Fruit fly (Drosophila melanogaster) whole organism, embryonic: ENCODE results near the gene CG13404.

Experiments
- Atf3 ChIP-seq: fragments of 200-800 bp; sonication (Bioruptor generic); optimal IDR thresholded peaks from 3 replicates; lab custom pipeline; 2016; ENCODE audit warnings: missing biosample characterization, missing genetic modification characterization
- C15 ChIP-seq: fragments of 200-800 bp; sonication (Bioruptor generic); IDR thresholded peaks from 3 replicates; pipeline ENCODE4 v1.3.6; 2022; ENCODE audit warnings: missing biosample characterization, missing genetic modification characterization
- CG12391 ChIP-seq: fragments of 200-800 bp; sonication (Bioruptor generic); optimal IDR thresholded peaks from 3 replicates; lab custom pipeline; 2018; ENCODE audit warnings: missing biosample characterization, mild to moderate bottlenecking, missing genetic modification characterization, moderate library complexity
- CG13296 ChIP-seq: fragments of 200-800 bp; sonication (Bioruptor generic); optimal IDR thresholded peaks from 3 replicates; lab custom pipeline; 2018; ENCODE audit warnings: missing biosample characterization, mild to moderate bottlenecking, missing genetic modification characterization
- CG14860 ChIP-seq: fragments of 200-800 bp; sonication (Bioruptor generic); IDR thresholded peaks from 3 replicates; pipeline ENCODE4 v1.3.6; 2022; ENCODE audit warnings: missing biosample characterization, missing genetic modification characterization; ENCODE audit not compliant: partially characterized antibody
- CG17829 ChIP-seq: fragments of 200-800 bp; optimal IDR thresholded peaks from 2 replicates; lab custom pipeline; 2019; ENCODE audit warnings: missing biosample characterization, mild to moderate bottlenecking, missing genetic modification characterization, moderate library complexity
- CG2199 ChIP-seq: fragments of 200-800 bp; sonication (Bioruptor generic); IDR thresholded peaks from 3 replicates; pipeline ENCODE4 v1.3.6; 2022; ENCODE audit warnings: missing biosample characterization, missing genetic modification characterization
- CG31441 ChIP-seq: fragments of 200-800 bp; sonication (Bioruptor generic); IDR thresholded peaks from 2 replicates; pipeline ENCODE4 v1.3.6; 2022; ENCODE audit warnings: missing biosample characterization, missing genetic modification characterization
- CG32767 ChIP-seq: fragments of 200-800 bp; sonication (Bioruptor generic); IDR thresholded peaks from 2 replicates; pipeline ENCODE4 v1.3.6; 2022; ENCODE audit warnings: missing biosample characterization, missing genetic modification characterization
- CG32772 ChIP-seq: fragments of 200-800 bp; sonication (Bioruptor generic); IDR thresholded peaks from 2 replicates; pipeline ENCODE4 v1.3.6; 2022; ENCODE audit warnings: missing biosample characterization, missing genetic modification characterization
- CG6254 ChIP-seq: fragments of 200-800 bp; sonication (Bioruptor generic); optimal IDR thresholded peaks from 3 replicates; lab custom pipeline; 2017; ENCODE audit warnings: mild to moderate bottlenecking, missing biosample characterization, missing genetic modification reagents, missing genetic modification characterization
- CG7745 ChIP-seq: fragments of 200-800 bp; sonication (Bioruptor generic); optimal IDR thresholded peaks from 2 replicates; lab custom pipeline; 2018; ENCODE audit warnings: missing biosample characterization, mild to moderate bottlenecking, missing genetic modification characterization, moderate library complexity
- CG8765 ChIP-seq: fragments of 200-800 bp; sonication (Bioruptor generic); IDR thresholded peaks from 2 replicates; pipeline ENCODE4 v1.3.6; 2022; ENCODE audit warnings: missing biosample characterization, missing genetic modification characterization
- CG9609 ChIP-seq: fragments of 200-800 bp; sonication (Bioruptor generic); optimal IDR thresholded peaks from 3 replicates; lab custom pipeline; 2016; ENCODE audit warnings: missing biosample characterization, missing genetic modification characterization
- CG9727 ChIP-seq: fragments of 200-800 bp; sonication (Bioruptor generic); optimal IDR thresholded peaks from 3 replicates; lab custom pipeline; 2017; ENCODE audit warnings: missing biosample characterization, mild to moderate bottlenecking, missing genetic modification characterization
- CG9797 ChIP-seq: fragments of 200-800 bp; sonication (Bioruptor generic); optimal IDR thresholded peaks from 3 replicates; lab custom pipeline; 2018; ENCODE audit warnings: missing biosample characterization, mild to moderate bottlenecking, missing genetic modification characterization
- CG9932 ChIP-seq: fragments of 200-800 bp; sonication (Bioruptor generic); IDR thresholded peaks from 2 replicates; pipeline ENCODE4 v1.3.6; 2022; ENCODE audit warnings: missing biosample characterization, missing genetic modification characterization
- CTCF ChIP-seq: fragments of 200-800 bp; sonication (Bioruptor generic); optimal IDR thresholded peaks from 2 replicates; lab custom pipeline; 2017; ENCODE audit warnings: missing biosample characterization, mild to moderate bottlenecking, missing genetic modification characterization, moderate library complexity
- D19B ChIP-seq: fragments of 200-800 bp; sonication (Bioruptor generic); optimal IDR thresholded peaks from 2 replicates; lab custom pipeline; 2017; ENCODE audit warnings: missing biosample characterization, mild to moderate bottlenecking, missing genetic modification characterization
- Deaf1 ChIP-seq: fragments of 200-800 bp; optimal IDR thresholded peaks from 3 replicates; lab custom pipeline; 2019; ENCODE audit warnings: missing biosample characterization, mild to moderate bottlenecking, missing genetic modification characterization, moderate library complexity
- Dp ChIP-seq: fragments of 200-800 bp; sonication (Bioruptor generic); optimal IDR thresholded peaks from 2 replicates; lab custom pipeline; 2018; ENCODE audit warnings: missing biosample characterization, mild to moderate bottlenecking, missing genetic modification characterization, moderate library complexity
- Ets65A ChIP-seq: fragments of 200-800 bp; sonication (Bioruptor generic); peaks from one replicate; lab custom pipeline; 2016; ENCODE audit warnings: missing biosample characterization, missing genetic modification characterization
- Fer3 ChIP-seq: fragments of 200-800 bp; sonication (Bioruptor generic); optimal IDR thresholded peaks from 2 replicates; lab custom pipeline; 2018; ENCODE audit warnings: missing biosample characterization, mild to moderate bottlenecking, missing genetic modification characterization, moderate library complexity
- HLH3B ChIP-seq: fragments of 200-800 bp; sonication (Bioruptor generic); IDR thresholded peaks from 2 replicates; pipeline ENCODE4 v1.3.6; 2022; ENCODE audit warnings: missing biosample characterization, missing genetic modification characterization
- Rfx ChIP-seq: fragments of 200-800 bp; sonication (Bioruptor generic); IDR thresholded peaks from 2 replicates; pipeline ENCODE4 v1.3.6; 2022; ENCODE audit warnings: missing biosample characterization, missing genetic modification characterization
- Xrp1 ChIP-seq: fragments of 200-800 bp; sonication (Bioruptor generic); IDR thresholded peaks from 2 replicates; pipeline ENCODE4 v1.3.6; 2022; ENCODE audit warnings: missing biosample characterization, missing genetic modification characterization
- amos ChIP-seq: fragments of 200-800 bp; sonication (Bioruptor generic); IDR thresholded peaks from 2 replicates; pipeline ENCODE4 v1.3.6; 2022; ENCODE audit warnings: missing biosample characterization, missing genetic modification characterization; ENCODE audit not compliant: partially characterized antibody
- chn ChIP-seq: fragments of 200-800 bp; sonication (Bioruptor generic); optimal IDR thresholded peaks from 2 replicates; lab custom pipeline; 2016; ENCODE audit warnings: missing biosample characterization, missing genetic modification characterization
- corto ChIP-seq: fragments of 200-800 bp; sonication (Bioruptor generic); optimal IDR thresholded peaks from 2 replicates; lab custom pipeline; 2016; ENCODE audit warnings: missing biosample characterization, mild to moderate bottlenecking, missing genetic modification characterization, moderate library complexity
- dimm ChIP-seq: fragments of 200-800 bp; sonication (Bioruptor generic); IDR thresholded peaks from 2 replicates; pipeline ENCODE4 v1.3.6; 2022; ENCODE audit warnings: missing biosample characterization, missing genetic modification characterization
- dmrt11E ChIP-seq: fragments of 200-800 bp; sonication (Bioruptor generic); optimal IDR thresholded peaks from 3 replicates; lab custom pipeline; 2018; ENCODE audit warnings: missing biosample characterization, mild to moderate bottlenecking, missing genetic modification characterization, moderate library complexity
- dmrt99B ChIP-seq: fragments of 200-800 bp; sonication (Bioruptor generic); optimal IDR thresholded peaks from 2 replicates; lab custom pipeline; 2018; ENCODE audit warnings: missing biosample characterization, mild to moderate bottlenecking, missing genetic modification characterization, moderate library complexity
- en ChIP-seq: fragments of 200-800 bp; sonication (Bioruptor generic); optimal IDR thresholded peaks from 2 replicates; lab custom pipeline; 2016; ENCODE audit warnings: missing biosample characterization, missing genetic modification characterization
- fd3F ChIP-seq: fragments of 200-800 bp; sonication (Bioruptor generic); optimal IDR thresholded peaks from 2 replicates; lab custom pipeline; 2018; ENCODE audit warnings: missing biosample characterization, mild to moderate bottlenecking, missing genetic modification characterization, moderate library complexity
- gce ChIP-seq: fragments of 200-800 bp; sonication (Bioruptor generic); IDR thresholded peaks from 3 replicates; pipeline ENCODE4 v1.3.6; 2022; ENCODE audit warnings: missing biosample characterization, missing genetic modification characterization
- gfzf ChIP-seq: fragments of 200-800 bp; sonication (Bioruptor generic); optimal IDR thresholded peaks from 2 replicates; lab custom pipeline; 2016; ENCODE audit warnings: missing biosample characterization, mild to moderate bottlenecking, missing genetic modification characterization, moderate library complexity
- insv ChIP-seq, 2 experiments: fragments of 200-800 bp; sonication (Bioruptor generic); optimal IDR thresholded peaks; 3 replicates each; lab custom pipeline; 2016 to 2018; ENCODE audit warnings: missing biosample characterization in 2 of 2, missing genetic modification characterization in 2 of 2
- kni ChIP-seq: fragments of 200-800 bp; sonication (Bioruptor generic); optimal IDR thresholded peaks from 3 replicates; lab custom pipeline; 2017; ENCODE audit warnings: mild to moderate bottlenecking, missing biosample characterization, missing genetic modification reagents, missing genetic modification characterization
- lmd ChIP-seq: fragments of 200-800 bp; sonication (Bioruptor generic); IDR thresholded peaks from 2 replicates; pipeline ENCODE4 v1.3.6; 2022; ENCODE audit warnings: missing biosample characterization, missing genetic modification characterization
- lola ChIP-seq, 3 experiments: fragments of >200 bp in 2 of 3; fragments of 200-800 bp in 1 of 3; sonication (Bioruptor generic) in 1 of 3; optimal IDR thresholded peaks; 2 replicates each; lab custom pipeline; 2017 to 2019; ENCODE audit warnings: missing biosample characterization in 3 of 3, missing genetic modification characterization in 3 of 3, mild to moderate bottlenecking in 1 of 3, moderate library complexity in 1 of 3
- luna ChIP-seq: fragments of 200-800 bp; sonication (Bioruptor generic); optimal IDR thresholded peaks from 2 replicates; lab custom pipeline; 2016; ENCODE audit warnings: missing biosample characterization, missing genetic modification characterization
- p53 ChIP-seq: fragments of 200-800 bp; sonication (Bioruptor generic); optimal IDR thresholded peaks from 2 replicates; lab custom pipeline; 2016; ENCODE audit warnings: missing biosample characterization, missing genetic modification characterization
- phol ChIP-seq: fragments of 200-800 bp; sonication (Bioruptor generic); optimal IDR thresholded peaks from 3 replicates; lab custom pipeline; 2018; ENCODE audit warnings: missing biosample characterization, mild to moderate bottlenecking, missing genetic modification characterization, moderate library complexity
- psq ChIP-seq: fragments of 200-800 bp; sonication (Bioruptor generic); optimal IDR thresholded peaks from 2 replicates; lab custom pipeline; 2017; ENCODE audit warnings: missing biosample characterization, missing genetic modification characterization
- pum ChIP-seq: fragments of 200-800 bp; sonication (Bioruptor generic); optimal IDR thresholded peaks from 2 replicates; lab custom pipeline; 2016; ENCODE audit warnings: missing biosample characterization, missing genetic modification characterization
- schlank ChIP-seq: fragments of 200-800 bp; sonication (Bioruptor generic); optimal IDR thresholded peaks from 2 replicates; lab custom pipeline; 2018; ENCODE audit warnings: missing biosample characterization, mild to moderate bottlenecking, missing genetic modification characterization
- sr ChIP-seq: fragments of 200-800 bp; sonication (Bioruptor generic); IDR thresholded peaks from 3 replicates; pipeline ENCODE4 v1.3.6; 2022; ENCODE audit warnings: missing biosample characterization, missing genetic modification characterization
- tio ChIP-seq: fragments of 200-800 bp; sonication (Bioruptor generic); optimal IDR thresholded peaks from 2 replicates; lab custom pipeline; 2017; ENCODE audit warnings: missing biosample characterization, missing genetic modification characterization, inconsistent platforms
- unc-4 ChIP-seq: fragments of 200-800 bp; sonication (Bioruptor generic); IDR thresholded peaks from 2 replicates; pipeline ENCODE4 v1.3.6; 2022; ENCODE audit warnings: missing biosample characterization, missing genetic modification characterization; ENCODE audit not compliant: partially characterized antibody
- wor ChIP-seq: fragments of 200-800 bp; sonication (Bioruptor generic); IDR thresholded peaks from 2 replicates; pipeline ENCODE4 v1.3.6; 2022; ENCODE audit warnings: missing biosample characterization, missing genetic modification characterization

CG13404 gene

dm6 chrX:14237873-14238394 is 28.1 kb downstream of the CG13404 start, which contains the start of the genes Fbxl4 and Dus2:
Gene Fbxl4 (minus strand): TSS chrX:14237923.
Gene Dus2 (plus strand): TSS chrX:14237988.
- TF ChIP-seq chn (GFP tag; lab: Kevin White, UChicago) (peak; percentile 92), CG32767 (GFP tag; lab: Robert Waterston, UW) (peak; percentile 88), CG12391 (tag; lab: Kevin White, UChicago) (peak; percentile 94), Ets65A (GFP tag; lab: Kevin White, UChicago) (peak; percentile 99), CTCF (GFP tag; lab: Kevin White, UChicago) (peak; percentile 24), pum (GFP tag; lab: Kevin White, UChicago) (peak; percentile 93), Deaf1 (peak; percentile 63), p53 (GFP tag; lab: Kevin White, UChicago) (peak; percentile 81), amos (GFP tag; lab: Robert Waterston, UW) (peak; percentile 38; the same call in 1 of the 2 replicates), dimm (peak; percentile 67), gfzf (peak; percentile 36), CG7745 (tag; lab: Kevin White, UChicago) (no peak), insv (GFP tag; optimal IDR thresholded peaks at IDR 0.05; lab: Kevin White, UChicago) (peak in 1 of 2 experiments; percentile 65), wor (GFP tag; lab: Robert Waterston, UW) (peak; percentile 92), lola (GFP tag; optimal IDR thresholded peaks at IDR 0.05; lab: Kevin White, UChicago) (peak in 1 of 3 experiments; percentile 95), CG8765 (GFP tag; lab: Robert Waterston, UW) (peak; percentile 93), tio (peak; percentile 92), Xrp1 (GFP tag; lab: Robert Waterston, UW) (peak; percentile 95), psq (GFP tag; lab: Kevin White, UChicago) (peak; percentile 74), corto (GFP tag; lab: Kevin White, UChicago) (no peak), Atf3 (peak; percentile 90), en (peak; percentile 76), CG32772 (GFP tag; lab: Robert Waterston, UW) (peak; percentile 92), gce (GFP tag; lab: Robert Waterston, UW) (peak; percentile 88), schlank (tag; lab: Kevin White, UChicago) (peak; percentile 70), CG14860 (GFP tag; lab: Robert Waterston, UW) (peak; percentile 62; the same call in 2 of the 3 replicates), lmd (GFP tag; lab: Robert Waterston, UW) (peak; percentile 94), fd3F (GFP tag; lab: Kevin White, UChicago) (peak; percentile 85), Fer3 (tag; lab: Kevin White, UChicago) (peak; percentile 87), CG9609 (peak; percentile 93), CG9932 (GFP tag; lab: Robert Waterston, UW) (peak; percentile 94), C15 (GFP tag; lab: Robert Waterston, UW) (peak; percentile 75; the same call in 1 of the 3 replicates), D19B (GFP tag; lab: Kevin White, UChicago) (no peak), CG31441 (GFP tag; lab: Robert Waterston, UW) (peak; percentile 87), dmrt99B (tag; lab: Kevin White, UChicago) (peak; percentile 90), kni (GFP tag; lab: Kevin White, UChicago) (peak; percentile 74), unc-4 (GFP tag; lab: Robert Waterston, UW) (peak; percentile 14; the same call in 1 of the 2 replicates), Dp (GFP tag; lab: Kevin White, UChicago) (peak; percentile 27), luna (GFP tag; lab: Kevin White, UChicago) (peak; percentile 70), CG17829 (peak; percentile 92), sr (GFP tag; lab: Robert Waterston, UW) (peak; percentile 72; the same call in 2 of the 3 replicates), phol (peak; percentile 96), CG9797 (GFP tag; lab: Kevin White, UChicago) (peak; percentile 36), CG9727 (peak; percentile 96), CG6254 (GFP tag; lab: Kevin White, UChicago) (peak; percentile 78), CG13296 (peak; percentile 84), dmrt11E (tag; lab: Kevin White, UChicago) (peak; percentile 95), HLH3B (GFP tag; lab: Robert Waterston, UW) (peak; percentile 93), CG2199 (peak; percentile 88), Rfx (peak; percentile 96)
